Worm (Caenorhabditis elegans) whole organism, midembryonic: ENCODE measurements around the gene C11D2.4.

Experiments
- T22C8.4 ChIP-seq: fragments of 200-800 bp; sonication (Bioruptor generic); IDR thresholded peaks from 2 replicates; pipeline ENCODE4 v1.3.6; 2022; ENCODE audit warnings: missing genetic modification characterization, missing compliant biosample characterization
- flt-1 ChIP-seq: fragments of 200-800 bp; sonication (Bioruptor generic); IDR thresholded peaks from 2 replicates; pipeline ENCODE4 v1.3.6; 2022; ENCODE audit warnings: missing genetic modification characterization, missing compliant biosample characterization
- klf-2 ChIP-seq: fragments of 200-800 bp; sonication (Bioruptor generic); conservative IDR thresholded peaks from 2 replicates; pipeline ENCODE4 v1.3.6; 2022; ENCODE audit warnings: missing genetic modification reagents, missing genetic modification characterization, missing compliant biosample characterization
- tab-1 ChIP-seq: fragments of 200-800 bp; sonication (Bioruptor generic); IDR thresholded peaks from 2 replicates; pipeline ENCODE4 v1.3.6; 2022; ENCODE audit warnings: missing genetic modification characterization, missing compliant biosample characterization

- TF ChIP-seq T22C8.4 (GFP tag; lab: Robert Waterston, UW) (no peak), tab-1 (GFP tag; lab: Robert Waterston, UW) (no peak), flt-1 (GFP tag; lab: Robert Waterston, UW) (no peak), klf-2 (GFP tag; lab: Robert Waterston, UW) (no peak)
Measured at ce11 chrIV:6134639-6135038, 22.1 kb downstream of the C11D2.4 start.
